Worm (Caenorhabditis elegans) whole organism, L4 larva: ENCODE results near the gene cutl-2.

Source experiments
- F10B5.3 ChIP-seq: sonication (generic microtip); optimal IDR thresholded peaks from 2 replicates; lab custom pipeline; 2016; ENCODE audit warnings: mild to moderate bottlenecking, missing genetic modification characterization, missing compliant biosample characterization
- F44E2.7 ChIP-seq: fragments of 200-800 bp; sonication (Bioruptor generic); IDR thresholded peaks from 2 replicates; pipeline ENCODE4 v2.1.2; 2022; ENCODE audit warnings: missing genetic modification characterization, missing compliant biosample characterization
- T20F7.1 ChIP-seq: fragments of 200-800 bp; sonication (Bioruptor generic); optimal IDR thresholded peaks from 2 replicates; lab custom pipeline; 2018; ENCODE audit warnings: mild to moderate bottlenecking, missing genetic modification characterization, missing compliant biosample characterization
- Y105C5A.15 ChIP-seq: fragments of 200-800 bp; sonication (Bioruptor generic); IDR thresholded peaks from 2 replicates; pipeline ENCODE4 v1.3.6; 2022; ENCODE audit warnings: missing genetic modification characterization, missing compliant biosample characterization
- Y48G9A.11 ChIP-seq: fragments of 200-800 bp; sonication (Bioruptor generic); IDR thresholded peaks from 2 replicates; pipeline ENCODE4 v1.3.6; 2022; ENCODE audit warnings: missing genetic modification reagents, missing genetic modification characterization, missing compliant biosample characterization
- ZK337.2 ChIP-seq: fragments of 200-800 bp; sonication (Bioruptor generic); IDR thresholded peaks from 2 replicates; pipeline ENCODE4 v1.3.6; 2022; ENCODE audit warnings: missing genetic modification reagents, missing genetic modification characterization, missing compliant biosample characterization
- ZK546.5 ChIP-seq, 2 experiments: sonication (generic microtip); optimal IDR thresholded peaks; 2 replicates each; lab custom pipeline; 2017; ENCODE audit warnings: missing biosample characterization in 2 of 2, missing genetic modification characterization in 2 of 2
- aha-1 ChIP-seq: fragments of 150-350 bp; peaks from one replicate; lab custom pipeline; 2014; ENCODE audit warnings: missing biosample characterization, missing genetic modification characterization
- aly-2 ChIP-seq: sonication (generic microtip); optimal IDR thresholded peaks from 2 replicates; lab custom pipeline; 2018; ENCODE audit warnings: missing biosample characterization, missing genetic modification characterization
- ceh-28 ChIP-seq: fragments of 150-350 bp; optimal IDR thresholded peaks from 2 replicates; lab custom pipeline; 2014; ENCODE audit warnings: missing biosample characterization, missing genetic modification reagents, missing genetic modification characterization
- ceh-32 ChIP-seq: sonication (generic microtip); optimal IDR thresholded peaks from 2 replicates; lab custom pipeline; 2016; ENCODE audit warnings: mild to moderate bottlenecking, missing genetic modification characterization, missing compliant biosample characterization; ENCODE audit not compliant: poor library complexity
- ceh-44 ChIP-seq: fragments of 200-800 bp; sonication (Bioruptor generic); IDR thresholded peaks from 2 replicates; pipeline ENCODE4 v1.3.6; 2022; ENCODE audit warnings: missing genetic modification reagents, missing genetic modification characterization, missing compliant biosample characterization
- ceh-82 ChIP-seq: sonication (generic microtip); optimal IDR thresholded peaks from 2 replicates; lab custom pipeline; 2017; ENCODE audit warnings: missing biosample characterization, missing genetic modification characterization
- ctbp-1 ChIP-seq: fragments of 200-800 bp; sonication (Bioruptor generic); IDR thresholded peaks from 2 replicates; pipeline ENCODE4 v1.3.6; 2022; ENCODE audit warnings: missing genetic modification reagents, missing genetic modification characterization, missing compliant biosample characterization
- daf-12 ChIP-seq: fragments of 150-350 bp; optimal IDR thresholded peaks from 2 replicates; lab custom pipeline; 2014; ENCODE audit warnings: missing biosample characterization, missing genetic modification reagents, missing genetic modification characterization
- daf-16 ChIP-seq, 3 experiments: sonication (generic microtip); optimal IDR thresholded peaks; 2 replicates each; lab custom pipeline; 2016 to 2017; ENCODE audit warnings: missing genetic modification characterization in 3 of 3, missing genetic modification reagents in 3 of 3, mild to moderate bottlenecking in 2 of 3, missing compliant biosample characterization in 2 of 3, missing biosample characterization in 1 of 3, moderate library complexity in 1 of 3
- daf-8 ChIP-seq: fragments of 200-800 bp; sonication (Bioruptor generic); IDR thresholded peaks from 2 replicates; pipeline ENCODE4 v1.3.6; 2022; ENCODE audit warnings: missing genetic modification characterization, missing compliant biosample characterization
- dmd-6 ChIP-seq: fragments of 200-800 bp; sonication (Bioruptor generic); IDR thresholded peaks from 2 replicates; pipeline ENCODE4 v1.3.6; 2022; ENCODE audit warnings: missing genetic modification reagents, missing genetic modification characterization, missing compliant biosample characterization
- dmd-8 ChIP-seq: fragments of 200-800 bp; sonication (Bioruptor generic); IDR thresholded peaks from 2 replicates; pipeline ENCODE4 v1.3.6; 2022; ENCODE audit warnings: missing genetic modification characterization, missing compliant biosample characterization
- dpl-1 ChIP-seq: fragments of 150-350 bp; optimal IDR thresholded peaks from 2 replicates; lab custom pipeline; 2014; ENCODE audit warnings: missing biosample characterization, missing genetic modification reagents, missing genetic modification characterization
- duxl-1 ChIP-seq: sonication (generic microtip); optimal IDR thresholded peaks from 2 replicates; lab custom pipeline; 2016; ENCODE audit warnings: mild to moderate bottlenecking, missing genetic modification characterization, moderate library complexity, missing compliant biosample characterization; ENCODE audit not compliant: poor library complexity
- fkh-10 ChIP-seq: fragments of 150-350 bp; optimal IDR thresholded peaks from 2 replicates; lab custom pipeline; 2014; ENCODE audit warnings: missing biosample characterization, missing genetic modification reagents, missing genetic modification characterization
- gei-8 ChIP-seq: fragments of 200-800 bp; sonication (Bioruptor generic); optimal IDR thresholded peaks from 2 replicates; lab custom pipeline; 2018; ENCODE audit warnings: mild to moderate bottlenecking, missing genetic modification characterization, missing compliant biosample characterization
- hmg-1.1 ChIP-seq: fragments of 200-800 bp; sonication (Bioruptor generic); IDR thresholded peaks from 2 replicates; pipeline ENCODE4 v1.3.6; 2022; ENCODE audit warnings: missing genetic modification reagents, missing genetic modification characterization, missing compliant biosample characterization
- jun-1 ChIP-seq: fragments of 150-350 bp; optimal IDR thresholded peaks from 2 replicates; lab custom pipeline; 2014; ENCODE audit warnings: missing biosample characterization, missing genetic modification reagents, missing genetic modification characterization
- lim-7 ChIP-seq: fragments of 200-800 bp; sonication (Bioruptor generic); IDR thresholded peaks from 2 replicates; pipeline ENCODE4 v1.3.6; 2022; ENCODE audit warnings: missing genetic modification characterization, missing compliant biosample characterization
- lin-29 ChIP-seq: fragments of 200-800 bp; sonication (Bioruptor generic); IDR thresholded peaks from 2 replicates; pipeline ENCODE4 v1.3.6; 2022; ENCODE audit warnings: missing genetic modification reagents, missing genetic modification characterization, missing compliant biosample characterization
- lin-39 ChIP-seq: fragments of 150-350 bp; optimal IDR thresholded peaks from 2 replicates; lab custom pipeline; 2014; ENCODE audit warnings: missing biosample characterization, missing genetic modification reagents, missing genetic modification characterization
- lsy-2 ChIP-seq, 2 experiments: fragments of 150-350 bp in 1 of 2; sonication (generic microtip) in 1 of 2; optimal IDR thresholded peaks; 2 replicates each; lab custom pipeline; 2014 to 2017; ENCODE audit warnings: missing biosample characterization in 2 of 2, missing genetic modification characterization in 2 of 2
- mdl-1 ChIP-seq, 2 experiments: fragments of 150-350 bp in 1 of 2; sonication (generic microtip) in 1 of 2; optimal IDR thresholded peaks; 2 replicates each; lab custom pipeline; 2014 to 2017; ENCODE audit warnings: missing biosample characterization in 2 of 2, missing genetic modification characterization in 2 of 2
- mdt-29 ChIP-seq: fragments of 200-800 bp; sonication (Bioruptor generic); IDR thresholded peaks from 2 replicates; pipeline ENCODE4 v1.3.6; 2022; ENCODE audit warnings: missing genetic modification reagents, missing genetic modification characterization, missing compliant biosample characterization
- mxl-3 ChIP-seq: fragments of 200-800 bp; sonication (Bioruptor generic); optimal IDR thresholded peaks from 2 replicates; lab custom pipeline; 2018; ENCODE audit warnings: mild to moderate bottlenecking, missing genetic modification characterization, missing compliant biosample characterization
- nhr-10 ChIP-seq: fragments of 150-350 bp; optimal IDR thresholded peaks from 2 replicates; lab custom pipeline; 2014; ENCODE audit warnings: missing biosample characterization, missing genetic modification characterization
- nhr-237 ChIP-seq: sonication (generic microtip); optimal IDR thresholded peaks from 2 replicates; lab custom pipeline; 2017; ENCODE audit warnings: missing biosample characterization, missing genetic modification characterization
- nhr-25 ChIP-seq: sonication (generic microtip); optimal IDR thresholded peaks from 2 replicates; lab custom pipeline; 2017; ENCODE audit warnings: missing genetic modification characterization, mild to moderate bottlenecking, missing compliant biosample characterization, antibody characterized with exemption, moderate library complexity, borderline replicate concordance; ENCODE audit not compliant: insufficient read depth
- nhr-41 ChIP-seq: fragments of 200-800 bp; sonication (Bioruptor generic); IDR thresholded peaks from 2 replicates; pipeline ENCODE4 v1.3.6; 2022; ENCODE audit warnings: missing genetic modification reagents, missing genetic modification characterization, missing compliant biosample characterization
- nhr-6 ChIP-seq: fragments of 150-350 bp; optimal IDR thresholded peaks from 2 replicates; lab custom pipeline; 2014; ENCODE audit warnings: missing biosample characterization, missing genetic modification characterization
- nhr-77 ChIP-seq: fragments of 150-350 bp; optimal IDR thresholded peaks from 2 replicates; lab custom pipeline; 2014; ENCODE audit warnings: missing biosample characterization, missing genetic modification characterization
- pha-4 ChIP-seq, 2 experiments: fragments of 150-350 bp in 1 of 2; fragments of 200-800 bp in 1 of 2; sonication (Bioruptor generic) in 1 of 2; IDR thresholded peaks in 1 of 2; optimal IDR thresholded peaks in 1 of 2; 2 replicates each; pipeline versions ENCODE4 v1.3.6 to Lab custom; 2014 to 2022; ENCODE audit warnings: missing genetic modification characterization in 2 of 2, missing genetic modification reagents in 2 of 2, missing biosample characterization in 1 of 2, missing compliant biosample characterization in 1 of 2
- php-3 ChIP-seq: fragments of 200-800 bp; sonication (Bioruptor generic); IDR thresholded peaks from 2 replicates; pipeline ENCODE4 v1.3.6; 2022; ENCODE audit warnings: missing genetic modification reagents, missing genetic modification characterization, missing compliant biosample characterization
- sdz-12 ChIP-seq: fragments of 200-800 bp; sonication (Bioruptor generic); optimal IDR thresholded peaks from 2 replicates; lab custom pipeline; 2018; ENCODE audit warnings: mild to moderate bottlenecking, missing genetic modification characterization, missing compliant biosample characterization
- skn-1 ChIP-seq: fragments of 150-350 bp; optimal IDR thresholded peaks from 2 replicates; lab custom pipeline; 2014; ENCODE audit warnings: missing biosample characterization, missing genetic modification characterization
- snpc-1.2 ChIP-seq: fragments of 200-800 bp; sonication (Bioruptor generic); IDR thresholded peaks from 2 replicates; pipeline ENCODE4 v1.3.6; 2022; ENCODE audit warnings: missing genetic modification reagents, missing genetic modification characterization, missing compliant biosample characterization
- snpc-4 ChIP-seq: fragments of 150-350 bp; optimal IDR thresholded peaks from 2 replicates; lab custom pipeline; 2014; ENCODE audit warnings: missing biosample characterization, missing genetic modification characterization
- tag-97 ChIP-seq: fragments of 200-800 bp; sonication (Bioruptor generic); IDR thresholded peaks from 2 replicates; pipeline ENCODE4 v1.3.6; 2022; ENCODE audit warnings: missing genetic modification characterization, missing compliant biosample characterization
- unc-62 ChIP-seq, 3 experiments: fragments of 150-350 bp in 1 of 3; sonication (generic microtip); optimal IDR thresholded peaks in 2 of 3; peaks in 1 of 3; 1 replicate in 1 of 3; 2 replicates in 2 of 3; lab custom pipeline; 2014 to 2017; ENCODE audit warnings: missing biosample characterization in 3 of 3, missing genetic modification characterization in 3 of 3, missing genetic modification reagents in 3 of 3, missing genotype in 1 of 3
- zag-1 ChIP-seq: fragments of 150-350 bp; optimal IDR thresholded peaks from 2 replicates; lab custom pipeline; 2014; ENCODE audit warnings: missing biosample characterization, missing genetic modification characterization
- zfp-3 ChIP-seq: fragments of 200-800 bp; sonication (Bioruptor generic); conservative IDR thresholded peaks from 2 replicates; pipeline ENCODE4 v1.3.6; 2022; ENCODE audit warnings: missing genetic modification reagents, missing genetic modification characterization, missing compliant biosample characterization
- zip-2 ChIP-seq: fragments of 150-350 bp; optimal IDR thresholded peaks from 2 replicates; lab custom pipeline; 2014; ENCODE audit warnings: missing biosample characterization, missing genetic modification characterization
- ztf-7 ChIP-seq: fragments of 150-350 bp; optimal IDR thresholded peaks from 2 replicates; lab custom pipeline; 2014; ENCODE audit warnings: missing biosample characterization, missing genetic modification characterization

Gene cutl-2

DNA sequence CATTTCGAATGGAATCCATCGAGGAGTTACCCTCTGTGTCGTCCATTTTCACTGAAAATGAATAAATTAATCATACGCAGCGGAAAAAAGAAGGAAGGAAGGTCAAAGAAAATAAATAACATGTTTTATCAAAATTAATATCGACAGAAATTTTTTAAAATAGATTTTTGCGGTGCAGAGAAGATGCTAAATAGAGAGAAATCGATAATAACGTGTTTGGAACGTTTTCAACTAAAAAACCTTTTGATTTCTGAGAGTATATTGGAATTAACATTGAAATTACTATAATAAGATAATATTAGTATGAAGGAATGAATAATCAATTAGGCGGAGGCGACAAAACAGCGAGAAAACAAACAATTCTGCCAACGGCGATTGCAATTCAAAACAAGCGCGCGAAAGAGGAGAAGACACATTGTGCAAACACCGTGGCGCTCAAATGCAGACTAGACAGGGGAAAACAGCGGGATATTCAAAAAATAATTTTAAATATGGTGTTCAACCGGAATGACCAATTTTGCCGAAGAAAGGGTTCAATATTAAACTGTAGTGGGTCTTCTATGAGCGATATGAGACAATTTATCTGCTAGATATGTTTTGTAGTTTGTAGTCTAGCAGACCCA lies 7.9 kb downstream of the cutl-2 start, which contains the start of gene wee-1.3:
Gene wee-1.3 (minus strand): TSS at position 51 of the 623 bp plus-strand sequence.
- TF ChIP-seq tag-97 (GFP tag; lab: Robert Waterston, UW) (no peak), nhr-237 (tag; lab: Kevin White, UChicago) (no peak), ceh-82 (tag; lab: Kevin White, UChicago) (no peak), daf-8 (GFP tag; lab: Robert Waterston, UW) (no peak), ztf-7 (tag; lab: Kevin White, UChicago) (no peak), fkh-10 (peak; percentile 30), pha-4 (GFP tag; IDR thresholded peaks at IDR 0.05; lab: Robert Waterston, UW) (no peak), pha-4 (tag; optimal IDR thresholded peaks at IDR 0.05; lab: Kevin White, UChicago) (peak; percentile 82), Y48G9A.11 (GFP tag; lab: Robert Waterston, UW) (peak; percentile 22; the same call in 1 of the 2 replicates), hmg-1.1 (GFP tag; lab: Robert Waterston, UW) (peak; percentile 69), aly-2 (no peak), Y105C5A.15 (GFP tag; lab: Robert Waterston, UW) (no peak), gei-8 (no peak), lim-7 (no peak), F44E2.7 (GFP tag; lab: Robert Waterston, UW) (no peak), ceh-28 (tag; lab: Kevin White, UChicago) (no peak), daf-12 (tag; lab: Kevin White, UChicago) (no peak), ZK337.2 (GFP tag; lab: Robert Waterston, UW) (no peak), skn-1 (no peak), nhr-25 (tag; lab: Kevin White, UChicago) (peak; percentile 34), dmd-8 (GFP tag; lab: Robert Waterston, UW) (no peak), dpl-1 (GFP tag; lab: Kevin White, UChicago) (peak; percentile 99), sdz-12 (GFP tag; lab: Kevin White, UChicago) (no peak), duxl-1 (tag; lab: Kevin White, UChicago) (no peak), nhr-10 (tag; lab: Kevin White, UChicago) (no peak), snpc-4 (tag; lab: Kevin White, UChicago) (no peak), mxl-3 (GFP tag; lab: Kevin White, UChicago) (no peak), ceh-44 (no peak), lsy-2 (tag; optimal IDR thresholded peaks at IDR 0.05; lab: Kevin White, UChicago) (peak; percentile 30 to 94), ctbp-1 (GFP tag; lab: Robert Waterston, UW) (no peak), jun-1 (tag; lab: Kevin White, UChicago) (no peak), dmd-6 (GFP tag; lab: Robert Waterston, UW) (peak; percentile 53), ceh-32 (tag; lab: Kevin White, UChicago) (no peak), T20F7.1 (GFP tag; lab: Kevin White, UChicago) (peak; percentile 84), daf-16 (GFP tag; optimal IDR thresholded peaks at IDR 0.05; lab: Kevin White, UChicago) (no peak), daf-16 (tag; optimal IDR thresholded peaks at IDR 0.05; lab: Kevin White, UChicago) (no peak), mdl-1 (tag; optimal IDR thresholded peaks at IDR 0.05; lab: Kevin White, UChicago) (peak in 1 of 2 experiments; percentile 40), zfp-3 (GFP tag; lab: Robert Waterston, UW) (no peak), unc-62 (GFP tag; optimal IDR thresholded peaks at IDR 0.05 in 1 of 2; lab: Kevin White, UChicago) (peak in 1 of 2 experiments; percentile 33), unc-62 (tag; optimal IDR thresholded peaks at IDR 0.05; lab: Kevin White, UChicago) (no peak), snpc-1.2 (no peak), F10B5.3 (tag; lab: Kevin White, UChicago) (no peak), zip-2 (tag; lab: Kevin White, UChicago) (no peak), zag-1 (tag; lab: Kevin White, UChicago) (no peak), nhr-77 (tag; lab: Kevin White, UChicago) (peak; percentile 63), lin-29 (GFP tag; lab: Robert Waterston, UW) (no peak), nhr-6 (tag; lab: Kevin White, UChicago) (peak; percentile 73), mdt-29 (GFP tag; lab: Robert Waterston, UW) (no peak), aha-1 (tag; lab: Kevin White, UChicago) (peak; percentile 92), lin-39 (tag; lab: Kevin White, UChicago) (no peak), nhr-41 (GFP tag; lab: Robert Waterston, UW) (no peak), php-3 (no peak), ZK546.5 (tag; optimal IDR thresholded peaks at IDR 0.05; lab: Kevin White, UChicago) (no peak)
